Fruit fly (Drosophila melanogaster): Measurements from ENCODE around the gene CG11029.

The CG11029 gene

DNA sequence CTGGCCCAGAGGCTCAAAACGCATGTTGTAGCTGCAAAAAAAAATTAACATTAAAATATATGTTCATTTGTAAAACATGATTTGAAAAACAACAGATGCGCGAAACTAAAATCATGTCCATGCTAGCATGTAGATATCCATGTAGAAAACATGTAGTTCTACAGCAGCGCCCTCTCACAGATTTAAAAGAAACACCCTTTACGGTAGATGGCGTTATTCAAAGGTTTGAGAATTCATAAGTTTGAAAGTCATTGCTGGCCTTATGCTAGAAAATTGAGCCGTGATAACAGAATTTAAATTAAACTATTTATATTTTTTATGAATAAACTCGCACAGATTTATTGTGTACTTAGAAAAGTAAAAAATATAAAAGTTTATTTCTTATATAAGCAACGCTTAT, 25.2 kb downstream of the CG11029 start (continued):
- TF ChIP-seq ab (GFP tag; optimal IDR thresholded peaks at IDR 0.05): no peak
- TF ChIP-seq nmo (GFP tag; optimal IDR thresholded peaks at IDR 0.05): no peak
- TF ChIP-seq CG9437 (GFP tag; optimal IDR thresholded peaks at IDR 0.05): no peak
- TF ChIP-seq CG1832 (GFP tag; optimal IDR thresholded peaks at IDR 0.05): no peak
- TF ChIP-seq CG8944 (GFP tag; optimal IDR thresholded peaks at IDR 0.05): peak; percentile 26
- TF ChIP-seq CG10565 (GFP tag; optimal IDR thresholded peaks at IDR 0.05): no peak
- TF ChIP-seq MESR4 (GFP tag; optimal IDR thresholded peaks at IDR 0.05): no peak
- peak; percentile 10; the same call in 1 of the 2 replicates for TF ChIP-seq CG10366 (GFP tag; IDR thresholded peaks at IDR 0.05)
- TF ChIP-seq esg (GFP tag; conservative IDR thresholded peaks at IDR 0.05): no peak
- TF ChIP-seq Blimp-1 (GFP tag; optimal IDR thresholded peaks at IDR 0.05): no peak
- TF ChIP-seq CG3995 (GFP tag; optimal IDR thresholded peaks at IDR 0.05): no peak
- TF ChIP-seq CG7357 (GFP tag; IDR thresholded peaks at IDR 0.05): no peak
- no peak for TF ChIP-seq Spps (tag; optimal IDR thresholded peaks at IDR 0.05)
- TF ChIP-seq CG1529 (GFP tag; optimal IDR thresholded peaks at IDR 0.05): no peak
- no peak for TF ChIP-seq Doc3 (GFP tag; IDR thresholded peaks at IDR 0.05; ENCODE audit: partially characterized antibody)
- TF ChIP-seq Oaz (GFP tag; IDR thresholded peaks at IDR 0.05): peak; percentile 20; the same call in 1 of the 2 replicates
- no peak for TF ChIP-seq eyg (GFP tag; optimal IDR thresholded peaks at IDR 0.05)
- TF ChIP-seq Antp (GFP tag; optimal IDR thresholded peaks at IDR 0.05): peak; percentile 46
- no peak for TF ChIP-seq CG11695 (GFP tag; IDR thresholded peaks at IDR 0.05)
- TF ChIP-seq slp2 (GFP tag; optimal IDR thresholded peaks at IDR 0.05): no peak
- TF ChIP-seq wek (GFP tag; optimal IDR thresholded peaks at IDR 0.05): no peak
- TF ChIP-seq Bdp1 (GFP tag; optimal IDR thresholded peaks at IDR 0.05): no peak
- no peak for TF ChIP-seq psq (GFP tag; optimal IDR thresholded peaks at IDR 0.05)
- peak in 1 of 2 experiments; percentile 89 for TF ChIP-seq prd (optimal IDR thresholded peaks at IDR 0.05)
- TF ChIP-seq prd (GFP tag; IDR thresholded peaks at IDR 0.05): peak; percentile 71
- TF ChIP-seq C15 (GFP tag; IDR thresholded peaks at IDR 0.05): no peak
- TF ChIP-seq Oli (tag; optimal IDR thresholded peaks at IDR 0.05): no peak
- TF ChIP-seq Drgx (GFP tag; IDR thresholded peaks at IDR 0.05): no peak
- no peak for TF ChIP-seq Awh (GFP tag; IDR thresholded peaks at IDR 0.05)
- TF ChIP-seq Sox100B (GFP tag; optimal IDR thresholded peaks at IDR 0.05): no peak
- TF ChIP-seq ewg (GFP tag; optimal IDR thresholded peaks at IDR 0.05): no peak
- no peak for TF ChIP-seq aop (GFP tag; IDR thresholded peaks at IDR 0.05)
- TF ChIP-seq CG1024 (GFP tag; IDR thresholded peaks at IDR 0.05): 0 out of 2 replicates have a peak, but pooled peaks have one; percentile 4
- TF ChIP-seq CG6689 (GFP tag; IDR thresholded peaks at IDR 0.05): no peak
- TF ChIP-seq CG8281 (tag; optimal IDR thresholded peaks at IDR 0.05): no peak
- 0 out of 2 replicates have a peak, but pooled peaks have one; percentile 10 for TF ChIP-seq gsb (GFP tag; IDR thresholded peaks at IDR 0.05)
- no peak for TF ChIP-seq abd-A (tag; optimal IDR thresholded peaks at IDR 0.05)
- TF ChIP-seq CG13624 (GFP tag; optimal IDR thresholded peaks at IDR 0.05): peak; percentile 12
- TF ChIP-seq Gsc (GFP tag; IDR thresholded peaks at IDR 0.05): no peak
- no peak for TF ChIP-seq Optix (GFP tag; IDR thresholded peaks at IDR 0.05)
- TF ChIP-seq p53 (GFP tag; optimal IDR thresholded peaks at IDR 0.05): no peak
- no peak for TF ChIP-seq Camta (GFP tag; optimal IDR thresholded peaks at IDR 0.05)
- no peak for TF ChIP-seq Hey (tag; optimal IDR thresholded peaks at IDR 0.05)
- peak; percentile 27; the same call in 1 of the 2 replicates for TF ChIP-seq Xrp1 (GFP tag; IDR thresholded peaks at IDR 0.05)
- no peak for TF ChIP-seq oc (tag; optimal IDR thresholded peaks at IDR 0.05)
- no peak for TF ChIP-seq wdn (GFP tag; IDR thresholded peaks at IDR 0.05)
- no peak for TF ChIP-seq HLHmδ (GFP tag; optimal IDR thresholded peaks at IDR 0.05)
- TF ChIP-seq TFAM (GFP tag; optimal IDR thresholded peaks at IDR 0.05): no peak
- TF ChIP-seq CG4424 (GFP tag; optimal IDR thresholded peaks at IDR 0.05): peak; percentile 41
- TF ChIP-seq Mes4 (GFP tag; optimal IDR thresholded peaks at IDR 0.05): no peak
- peak; percentile 50; the same call in 2 of the 3 replicates for TF ChIP-seq vnd (GFP tag; IDR thresholded peaks at IDR 0.05; ENCODE audit: partially characterized antibody)
- no peak for TF ChIP-seq Jarid2 (GFP tag; optimal IDR thresholded peaks at IDR 0.05)

All from whole organism, embryonic.